Worm (Caenorhabditis elegans): ENCODE measurements around the gene tag-51.

DNA sequence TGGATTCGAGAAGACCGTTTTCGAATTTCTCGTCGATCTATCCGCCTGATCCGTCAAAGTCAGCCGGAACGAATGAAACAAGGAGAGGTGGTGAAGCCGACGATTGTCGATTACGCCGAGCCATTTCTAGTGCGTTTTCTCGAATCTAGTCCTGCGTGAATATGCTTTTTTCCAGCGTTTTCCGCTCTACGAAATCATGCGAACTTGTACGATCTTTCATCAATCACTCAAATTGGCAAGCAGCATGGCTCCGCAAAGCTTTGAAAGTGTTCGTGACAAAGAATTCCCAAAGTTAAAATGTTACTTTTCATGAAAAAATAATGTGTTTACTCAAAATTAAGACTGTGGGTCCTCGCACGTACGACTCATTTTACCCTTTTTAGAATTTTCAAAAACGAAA lies 42.9 kb downstream of the tag-51 start:
- TF ChIP-seq ces-1 (GFP tag; optimal IDR thresholded peaks at IDR 0.05): no peak
- TF ChIP-seq mes-2 (tag; optimal IDR thresholded peaks at IDR 0.05; ENCODE audit: poor library complexity, severe bottlenecking): no peak
- no peak for TF ChIP-seq hlh-11 (tag; optimal IDR thresholded peaks at IDR 0.05)
- TF ChIP-seq nhr-237 (tag; optimal IDR thresholded peaks at IDR 0.05): no peak
